Worm (Caenorhabditis elegans) whole organism, late embryonic: ENCODE measurements around the gene ztf-18.

Experiments used
- F13H6.1 ChIP-seq: sonication (generic microtip); optimal IDR thresholded peaks from 2 replicates; lab custom pipeline; 2016; ENCODE audit warnings: missing genetic modification characterization, missing compliant biosample characterization
- ceh-2 ChIP-seq: sonication (generic microtip); optimal IDR thresholded peaks from 2 replicates; lab custom pipeline; 2016; ENCODE audit warnings: missing genotype, missing genetic modification characterization, missing compliant biosample characterization
- hlh-30 ChIP-seq: sonication (generic microtip); optimal IDR thresholded peaks from 2 replicates; lab custom pipeline; 2017; ENCODE audit warnings: antibody characterized with exemption, missing genetic modification characterization, missing compliant biosample characterization; ENCODE audit not compliant: insufficient read depth
- nhr-11 ChIP-seq: fragments of 150-350 bp; optimal IDR thresholded peaks from 2 replicates; lab custom pipeline; 2014; ENCODE audit warnings: missing biosample characterization, missing genetic modification characterization
- pha-4 ChIP-seq: fragments of 150-350 bp; optimal IDR thresholded peaks from 2 replicates; lab custom pipeline; 2018; ENCODE audit warnings: missing biosample characterization, missing genetic modification reagents, missing genetic modification characterization
- unc-86 ChIP-seq: sonication (generic microtip); optimal IDR thresholded peaks from 2 replicates; lab custom pipeline; 2016; ENCODE audit warnings: missing genetic modification characterization, missing compliant biosample characterization

DNA sequence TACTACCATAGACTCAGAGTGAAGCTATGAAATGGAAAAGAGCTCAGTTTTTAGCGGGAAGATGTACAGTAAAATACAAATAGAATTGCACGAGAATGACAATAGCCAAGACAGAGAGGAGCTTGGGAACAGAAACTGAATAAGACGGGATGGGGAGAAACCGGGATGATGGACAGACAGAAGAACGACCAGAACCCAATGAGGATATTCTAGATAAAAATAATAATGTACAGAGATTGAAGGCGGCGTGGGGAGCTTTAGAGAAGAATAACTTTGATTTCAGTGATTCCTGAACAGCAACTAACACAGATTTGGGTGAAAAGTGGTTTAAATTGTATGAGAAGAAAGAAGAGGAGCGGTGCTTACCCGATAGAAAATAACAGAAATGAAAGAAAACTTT, 14.1 kb downstream of the ztf-18 start:
- TF ChIP-seq nhr-11, result no peak
- no peak for TF ChIP-seq ceh-2 (tag; lab: Kevin White, UChicago)
- TF ChIP-seq unc-86 (tag; lab: Kevin White, UChicago), result no peak
- TF ChIP-seq hlh-30 (tag; lab: Kevin White, UChicago), result no peak
- no peak for TF ChIP-seq F13H6.1 (tag; lab: Kevin White, UChicago)
- TF ChIP-seq pha-4, result no peak
